Fruit fly (Drosophila melanogaster): Measurements from ENCODE around the gene CG2150.

The CG2150 gene

dm6 chr3R:31713306-31714123 lies 51.1 kb downstream of the CG2150 start, which contains the start of gene ttk (continued):
- no peak for TF ChIP-seq aop (GFP tag; IDR thresholded peaks at IDR 0.05)
- no peak for TF ChIP-seq slou (GFP tag; optimal IDR thresholded peaks at IDR 0.05)
- no peak for TF ChIP-seq bigmax (GFP tag; optimal IDR thresholded peaks at IDR 0.05)
- no peak for TF ChIP-seq CG12236 (GFP tag; optimal IDR thresholded peaks at IDR 0.05)
- TF ChIP-seq CG15269 (tag; optimal IDR thresholded peaks at IDR 0.05): no peak
- no peak for TF ChIP-seq lola (GFP tag; optimal IDR thresholded peaks at IDR 0.05)
- peak; percentile 53 for TF ChIP-seq CG13287 (GFP tag; IDR thresholded peaks at IDR 0.05; ENCODE audit: partially characterized antibody)
- TF ChIP-seq chinmo (GFP tag; IDR thresholded peaks at IDR 0.05; ENCODE audit: partially characterized antibody): peak; percentile 74; the same call in 2 of the 4 replicates
- no peak for TF ChIP-seq Vsx1 (GFP tag; optimal IDR thresholded peaks at IDR 0.05)
- no peak for TF ChIP-seq CG8478 (optimal IDR thresholded peaks at IDR 0.05)
- TF ChIP-seq otp (GFP tag; IDR thresholded peaks at IDR 0.05): no peak
- TF ChIP-seq NC2β (GFP tag; optimal IDR thresholded peaks at IDR 0.05): no peak
- no peak for TF ChIP-seq Ptx1 (GFP tag; IDR thresholded peaks at IDR 0.05)
- no peak for TF ChIP-seq cas (GFP tag; IDR thresholded peaks at IDR 0.05)
- TF ChIP-seq CG11560 (tag; IDR thresholded peaks at IDR 0.05): no peak
- no peak for TF ChIP-seq Dek (tag; optimal IDR thresholded peaks at IDR 0.05)
- TF ChIP-seq CG10267 (tag; optimal IDR thresholded peaks at IDR 0.05): no peak
- no peak for TF ChIP-seq Fer1 (GFP tag; optimal IDR thresholded peaks at IDR 0.05)
- TF ChIP-seq B-H1 (GFP tag; IDR thresholded peaks at IDR 0.05): no peak; the same call in 2 of the 3 replicates
- no peak for TF ChIP-seq CG14710 (tag; optimal IDR thresholded peaks at IDR 0.05)
- no peak for TF ChIP-seq CG12659 (GFP tag; optimal IDR thresholded peaks at IDR 0.05)
- no peak for TF ChIP-seq br (optimal IDR thresholded peaks at IDR 0.05)
- TF ChIP-seq CG7963 (GFP tag; IDR thresholded peaks at IDR 0.05; ENCODE audit: partially characterized antibody): no peak
- TF ChIP-seq Jarid2 (GFP tag; optimal IDR thresholded peaks at IDR 0.05): peak; percentile 54
- TF ChIP-seq yki (optimal IDR thresholded peaks at IDR 0.05): peak; percentile 96
- no peak for TF ChIP-seq rib (GFP tag; IDR thresholded peaks at IDR 0.05)
- no peak for TF ChIP-seq NK7.1 (GFP tag; optimal IDR thresholded peaks at IDR 0.05)
- no peak for TF ChIP-seq C15 (GFP tag; IDR thresholded peaks at IDR 0.05)
- TF ChIP-seq trem (tag; optimal IDR thresholded peaks at IDR 0.05): no peak
- no peak for TF ChIP-seq Myb (GFP tag; optimal IDR thresholded peaks at IDR 0.05)
- no peak for TF ChIP-seq CG1024 (GFP tag; IDR thresholded peaks at IDR 0.05)
- no peak for TF ChIP-seq scrt (GFP tag; optimal IDR thresholded peaks at IDR 0.05)
- TF ChIP-seq Nf-YA (GFP tag; IDR thresholded peaks at IDR 0.05): no peak
- no peak for TF ChIP-seq CG9932 (GFP tag; IDR thresholded peaks at IDR 0.05)
- TF ChIP-seq Ada2b (GFP tag; IDR thresholded peaks at IDR 0.05): no peak
- TF ChIP-seq HmgZ (tag; optimal IDR thresholded peaks at IDR 0.05): no peak
- TF ChIP-seq CG9437 (GFP tag; optimal IDR thresholded peaks at IDR 0.05): no peak
- TF ChIP-seq CG10959 (GFP tag; IDR thresholded peaks at IDR 0.05): no peak
- TF ChIP-seq CoRest (tag; optimal IDR thresholded peaks at IDR 0.05): no peak
- 0 out of 3 replicates have a peak, but pooled peaks have one; percentile 50 for TF ChIP-seq so (GFP tag; IDR thresholded peaks at IDR 0.05)
- TF ChIP-seq dysf (GFP tag; IDR thresholded peaks at IDR 0.05): no peak
- peak; percentile 68 for TF ChIP-seq nom (GFP tag; optimal IDR thresholded peaks at IDR 0.05)
- no peak for TF ChIP-seq PHDP (tag; optimal IDR thresholded peaks at IDR 0.05)
- no peak for TF ChIP-seq CG1233 (GFP tag; optimal IDR thresholded peaks at IDR 0.05)
- TF ChIP-seq CG12104 (GFP tag; optimal IDR thresholded peaks at IDR 0.05): no peak
- TF ChIP-seq CG17359 (tag; optimal IDR thresholded peaks at IDR 0.05): no peak
- TF ChIP-seq Fer3 (tag; optimal IDR thresholded peaks at IDR 0.05): no peak
- TF ChIP-seq CG14441 (GFP tag; IDR thresholded peaks at IDR 0.05): no peak
- TF ChIP-seq fd102C (GFP tag; optimal IDR thresholded peaks at IDR 0.05): no peak
- no peak for TF ChIP-seq jing (GFP tag; optimal IDR thresholded peaks at IDR 0.05)
- no peak for TF ChIP-seq ems (GFP tag; optimal IDR thresholded peaks at IDR 0.05)

All from whole organism, embryonic.